Fruit fly (Drosophila melanogaster): ENCODE measurements around the gene CG4678.

Gene CG4678

dm6 chrX:16695658-16696181 lies at the start of gene CG4678:
Gene CG4678 (plus strand): TSS chrX:16696131.
- TF ChIP-seq fd85E (GFP tag; optimal IDR thresholded peaks at IDR 0.05) (no peak), svp (GFP tag) (peak; percentile 72)

- TF ChIP-seq eg (GFP tag; IDR thresholded peaks at IDR 0.05): no peak
- no peak for TF ChIP-seq dac (GFP tag; optimal IDR thresholded peaks at IDR 0.05)
- no peak for TF ChIP-seq CG11762 (GFP tag; optimal IDR thresholded peaks at IDR 0.05; ENCODE audit: insufficient read depth)
- no peak for TF ChIP-seq CG8119 (GFP tag; IDR thresholded peaks at IDR 0.05)
- peak; percentile 67 for TF ChIP-seq esn (GFP tag; optimal IDR thresholded peaks at IDR 0.05)
- peak; percentile 28 for TF ChIP-seq Sox14 (GFP tag; optimal IDR thresholded peaks at IDR 0.05)
- peak; percentile 55 for TF ChIP-seq CG31627 (GFP tag; optimal IDR thresholded peaks at IDR 0.05)
- TF ChIP-seq CG3032 (tag; optimal IDR thresholded peaks at IDR 0.05): peak; percentile 19
- no peak for TF ChIP-seq fd85E (GFP tag; optimal IDR thresholded peaks at IDR 0.05)
- peak; percentile 33 for TF ChIP-seq CG34406 (GFP tag; optimal IDR thresholded peaks at IDR 0.05)
- TF ChIP-seq CG16779 (tag; optimal IDR thresholded peaks at IDR 0.05): no peak
- peak; percentile 64 for TF ChIP-seq Hr39 (GFP tag; optimal IDR thresholded peaks at IDR 0.05)
- peak; percentile 49 for TF ChIP-seq Sox15 (GFP tag; optimal IDR thresholded peaks at IDR 0.05)
- TF ChIP-seq CG4318 (GFP tag; optimal IDR thresholded peaks at IDR 0.05): no peak
- TF ChIP-seq Eip78C (GFP tag): peak; percentile 82
- no peak for TF ChIP-seq CG9139 (GFP tag; optimal IDR thresholded peaks at IDR 0.05)
- TF ChIP-seq salr (GFP tag; optimal IDR thresholded peaks at IDR 0.05): peak in 1 of 2 experiments; percentile 22
- peak; percentile 22 for TF ChIP-seq Sox102F (GFP tag; optimal IDR thresholded peaks at IDR 0.05)
- peak; percentile 49 for TF ChIP-seq pdm3 (GFP tag; optimal IDR thresholded peaks at IDR 0.05)
- peak; percentile 30 for TF ChIP-seq OdsH (GFP tag; optimal IDR thresholded peaks at IDR 0.05)
- peak; percentile 37 for TF ChIP-seq Smox (GFP tag; optimal IDR thresholded peaks at IDR 0.05)
- peak; percentile 31 for TF ChIP-seq cyc (GFP tag; optimal IDR thresholded peaks at IDR 0.05)
- no peak for TF ChIP-seq CG6276 (GFP tag; optimal IDR thresholded peaks at IDR 0.05)
- peak; percentile 18; the same call in 1 of the 3 replicates for TF ChIP-seq CG6163 (GFP tag; IDR thresholded peaks at IDR 0.05)
- peak; percentile 28 for TF ChIP-seq fd59A (GFP tag; optimal IDR thresholded peaks at IDR 0.05)
- TF ChIP-seq net (GFP tag; optimal IDR thresholded peaks at IDR 0.05): no peak
- peak; percentile 5 for TF ChIP-seq spab (GFP tag; optimal IDR thresholded peaks at IDR 0.05)
- peak; percentile 42 for TF ChIP-seq Met (GFP tag; optimal IDR thresholded peaks at IDR 0.05)
- TF ChIP-seq Eip93F (GFP tag; optimal IDR thresholded peaks at IDR 0.05): no peak
- peak; percentile 81 for TF ChIP-seq svp (GFP tag)
- TF ChIP-seq CG8632 (GFP tag; optimal IDR thresholded peaks at IDR 0.05): peak; percentile 15
- TF ChIP-seq CG11294 (GFP tag; IDR thresholded peaks at IDR 0.05): no peak
- peak; percentile 46 for TF ChIP-seq CG32006 (GFP tag; optimal IDR thresholded peaks at IDR 0.05)
- peak; percentile 20 for TF ChIP-seq acj6 (GFP tag; optimal IDR thresholded peaks at IDR 0.05)
- TF ChIP-seq topi (GFP tag; optimal IDR thresholded peaks at IDR 0.05): peak; percentile 33
- peak; percentile 31 for TF ChIP-seq Ets21C (GFP tag; optimal IDR thresholded peaks at IDR 0.05)
- peak; percentile 31 for TF ChIP-seq CG6792 (GFP tag; optimal IDR thresholded peaks at IDR 0.05)
- no peak for TF ChIP-seq vri (GFP tag; optimal IDR thresholded peaks at IDR 0.05)
- TF ChIP-seq lz (GFP tag; optimal IDR thresholded peaks at IDR 0.05): peak; percentile 56
- TF ChIP-seq Hr38 (GFP tag; optimal IDR thresholded peaks at IDR 0.05): no peak
- peak in 1 of 2 experiments; percentile 20 for TF ChIP-seq ss (GFP tag; optimal IDR thresholded peaks at IDR 0.05)
- peak; percentile 1 for TF ChIP-seq CG3919 (GFP tag; optimal IDR thresholded peaks at IDR 0.05)
- TF ChIP-seq Eip75B (GFP tag; optimal IDR thresholded peaks at IDR 0.05): peak; percentile 55
- TF ChIP-seq CG10669 (GFP tag; optimal IDR thresholded peaks at IDR 0.05): peak; percentile 12
- TF ChIP-seq CG10631 (GFP tag; optimal IDR thresholded peaks at IDR 0.05): peak; percentile 31
Measured at dm6 chrX:16647092-16647632, 48.8 kb upstream of the CG4678 start.
